Worm (Caenorhabditis elegans): ENCODE results near the gene enpl-1.

enpl-1 gene

ce11 chrIV:11149454-11150163 lies 30.5 kb downstream of the enpl-1 start, which contains the start of the genes F01G4.6 and pfd-1 (continued):
- TF ChIP-seq xnd-1 (tag; optimal IDR thresholded peaks at IDR 0.05) = peak; percentile 42
- peak; percentile 85 for TF ChIP-seq lin-40 (tag; optimal IDR thresholded peaks at IDR 0.05)
- peak; percentile 51; the same call in 1 of the 2 replicates for TF ChIP-seq Y56A3A.18 (GFP tag; IDR thresholded peaks at IDR 0.05)
- no peak for TF ChIP-seq T26A5.8 (tag; optimal IDR thresholded peaks at IDR 0.05)
- TF ChIP-seq madf-3 (GFP tag; IDR thresholded peaks at IDR 0.05) = peak; percentile 74; the same call in 1 of the 2 replicates
- peak; percentile 65 for TF ChIP-seq ztf-26 (tag; optimal IDR thresholded peaks at IDR 0.05)
- TF ChIP-seq attf-3 (GFP tag; conservative IDR thresholded peaks at IDR 0.05) = peak; percentile 43; the same call in 1 of the 2 replicates
- TF ChIP-seq hsf-1 (GFP tag; IDR thresholded peaks at IDR 0.05) = peak; percentile 86
- TF ChIP-seq athp-1 (tag; optimal IDR thresholded peaks at IDR 0.05) = no peak
- TF ChIP-seq lsl-1 (GFP tag; optimal IDR thresholded peaks at IDR 0.05) = peak; percentile 80
- TF ChIP-seq gei-17 (GFP tag; optimal IDR thresholded peaks at IDR 0.05) = peak; percentile 53

ce11 chrIV:11150844-11151243 lies 31.7 kb downstream of the enpl-1 start, which contains the start of gene C08F8.2:
TSS of gene C08F8.2 (plus strand) at chrIV:11150997.
- TF ChIP-seq Y53G8AR.9 (GFP tag; conservative IDR thresholded peaks at IDR 0.05) = 0 out of 2 replicates have a peak, but pooled peaks have one; percentile 54
- TF ChIP-seq nhr-120 (GFP tag; IDR thresholded peaks at IDR 0.05) = no peak
- TF ChIP-seq lin-54 (GFP tag; optimal IDR thresholded peaks at IDR 0.05) = peak; percentile 22
- 0 out of 2 replicates have a peak, but pooled peaks have one; percentile 26 for TF ChIP-seq hsf-1 (GFP tag; IDR thresholded peaks at IDR 0.05)
- TF ChIP-seq gei-17 (GFP tag; optimal IDR thresholded peaks at IDR 0.05) = no peak

- TF ChIP-seq snpc-3.4 (tag; optimal IDR thresholded peaks at IDR 0.05) = peak; percentile 77
- TF ChIP-seq ceh-91 (GFP tag; IDR thresholded peaks at IDR 0.05) = peak; percentile 85
- peak; percentile 71 for TF ChIP-seq dpl-1 (GFP tag; optimal IDR thresholded peaks at IDR 0.05)
- peak; percentile 23 for TF ChIP-seq lin-54 (GFP tag; optimal IDR thresholded peaks at IDR 0.05)
- TF ChIP-seq nfya-2 (GFP tag; IDR thresholded peaks at IDR 0.05) = 0 out of 2 replicates have a peak, but pooled peaks have one; percentile 90
- TF ChIP-seq hsf-1 (GFP tag; IDR thresholded peaks at IDR 0.05) = peak; percentile 81; the same call in 1 of the 2 replicates
- TF ChIP-seq hmg-1.2 (GFP tag; IDR thresholded peaks at IDR 0.05) = peak; percentile 49
- TF ChIP-seq madf-6 (GFP tag; IDR thresholded peaks at IDR 0.05) = peak; percentile 95
- peak; percentile 89 for TF ChIP-seq lsl-1 (GFP tag; optimal IDR thresholded peaks at IDR 0.05)
- peak; percentile 76 for TF ChIP-seq F33H1.4 (GFP tag; IDR thresholded peaks at IDR 0.05)
- TF ChIP-seq dox-1 (GFP tag; IDR thresholded peaks at IDR 0.05) = peak; percentile 44; the same call in 1 of the 2 replicates
- peak; percentile 92 for TF ChIP-seq madf-8 (GFP tag; conservative IDR thresholded peaks at IDR 0.05)
- TF ChIP-seq D2030.7 (GFP tag; IDR thresholded peaks at IDR 0.05) = peak; percentile 90
- TF ChIP-seq nfyb-1 (GFP tag; IDR thresholded peaks at IDR 0.05) = peak; percentile 93
- 0 out of 2 replicates have a peak, but pooled peaks have one; percentile 23 for TF ChIP-seq ceh-100 (GFP tag; IDR thresholded peaks at IDR 0.05)
- TF ChIP-seq xnd-1 (tag; optimal IDR thresholded peaks at IDR 0.05) = peak; percentile 78
- TF ChIP-seq unc-130 (GFP tag; optimal IDR thresholded peaks at IDR 0.05) = peak; percentile 31
- peak; percentile 50 for TF ChIP-seq F49E8.2 (tag; optimal IDR thresholded peaks at IDR 0.05; ENCODE audit: insufficient read depth)
- peak; percentile 95 for TF ChIP-seq efl-1 (GFP tag; optimal IDR thresholded peaks at IDR 0.05)
Measured at ce11 chrIV:11154425-11155114, 35.5 kb downstream of the enpl-1 start, which contains the start of gene C08F8.3. TSS of gene C08F8.3 (plus strand) at chrIV:11155044.

ce11 chrIV:11156526-11156925 lies 37.4 kb downstream of the enpl-1 start:
- TF ChIP-seq B0035.1 (tag; optimal IDR thresholded peaks at IDR 0.05) (no peak), F49E8.2 (tag; optimal IDR thresholded peaks at IDR 0.05; ENCODE audit: insufficient read depth) (peak; percentile 5), egl-18 (GFP tag; IDR thresholded peaks at IDR 0.05) (no peak), F23B12.7 (tag; optimal IDR thresholded peaks at IDR 0.05; ENCODE audit: insufficient read depth) (no peak), ceh-100 (GFP tag; IDR thresholded peaks at IDR 0.05) (no peak), B0019.2 (GFP tag; conservative IDR thresholded peaks at IDR 0.05) (no peak), cebp-1 (GFP tag; IDR thresholded peaks at IDR 0.05) (no peak), cebp-1 (tag; optimal IDR thresholded peaks at IDR 0.05) (no peak), hsf-1 (GFP tag; IDR thresholded peaks at IDR 0.05) (0 out of 2 replicates have a peak, but pooled peaks have one; percentile 62), lin-26 (GFP tag; IDR thresholded peaks at IDR 0.05) (no peak), madf-3 (GFP tag; IDR thresholded peaks at IDR 0.05) (0 out of 2 replicates have a peak, but pooled peaks have one; percentile 53), attf-5 (GFP tag; optimal IDR thresholded peaks at IDR 0.05) (no peak), repo-1 (tag; optimal IDR thresholded peaks at IDR 0.05) (no peak), athp-1 (tag; optimal IDR thresholded peaks at IDR 0.05) (no peak), F55B11.4 (tag; optimal IDR thresholded peaks at IDR 0.05; ENCODE audit: borderline replicate concordance, insufficient read depth) (no peak), Y56A3A.18 (GFP tag; IDR thresholded peaks at IDR 0.05) (no peak), ztf-26 (tag; optimal IDR thresholded peaks at IDR 0.05) (no peak)

Data from whole organism, young adult.